Worm (Caenorhabditis elegans): ENCODE results near the gene ZK1128.7.
A peak's percentile ranks its signal among the peaks of the same experiment; 100 is the strongest.

ZK1128.7 gene

ce11 chrIII:10146701-10147100, 9.9 kb downstream of the ZK1128.7 start, which contains the start of gene K08E5.1:
TSS of gene K08E5.1 (minus strand) at chrIII:10146801.
- no peak for TF ChIP-seq nhr-6 (tag; optimal IDR thresholded peaks at IDR 0.05)
- TF ChIP-seq zfp-3 (GFP tag; conservative IDR thresholded peaks at IDR 0.05): no peak
- TF ChIP-seq hmg-1.1 (GFP tag; IDR thresholded peaks at IDR 0.05): no peak
- no peak for TF ChIP-seq nhr-102 (tag; optimal IDR thresholded peaks at IDR 0.05)
- TF ChIP-seq T20F7.1 (GFP tag; optimal IDR thresholded peaks at IDR 0.05): no peak
- TF ChIP-seq madf-9 (GFP tag; conservative IDR thresholded peaks at IDR 0.05): no peak
- no peak for TF ChIP-seq fkh-10 (GFP tag; optimal IDR thresholded peaks at IDR 0.05)
- no peak for TF ChIP-seq Y105C5A.15 (GFP tag; IDR thresholded peaks at IDR 0.05)
- TF ChIP-seq lsy-2 (tag; optimal IDR thresholded peaks at IDR 0.05): no peak
- TF ChIP-seq ceh-44 (GFP tag; IDR thresholded peaks at IDR 0.05): no peak
- TF ChIP-seq rbr-2 (tag; optimal IDR thresholded peaks at IDR 0.05): no peak
- no peak for TF ChIP-seq ces-1 (GFP tag; optimal IDR thresholded peaks at IDR 0.05)
- TF ChIP-seq spr-1 (tag; optimal IDR thresholded peaks at IDR 0.05): no peak
- no peak for TF ChIP-seq jun-1 (tag; optimal IDR thresholded peaks at IDR 0.05)
- no peak for TF ChIP-seq mep-1 (tag; optimal IDR thresholded peaks at IDR 0.05)
- no peak for TF ChIP-seq R02D3.7 (tag; optimal IDR thresholded peaks at IDR 0.05)
- no peak for TF ChIP-seq daf-12 (tag; optimal IDR thresholded peaks at IDR 0.05)

- TF ChIP-seq aha-1 (tag) (peak; percentile 94), sdz-12 (GFP tag; optimal IDR thresholded peaks at IDR 0.05) (no peak)
These were observed 13.1 kb downstream of the ZK1128.7 start for ce11 chrIII:10149910-10150309.

ce11 chrIII:10150710-10151109, 13.9 kb downstream of the ZK1128.7 start:
- TF ChIP-seq hlh-30 (tag; optimal IDR thresholded peaks at IDR 0.05; ENCODE audit: insufficient read depth) (peak; percentile 36), ceh-20 (GFP tag; IDR thresholded peaks at IDR 0.05) (0 out of 2 replicates have a peak, but pooled peaks have one; percentile 26), mxl-3 (GFP tag; optimal IDR thresholded peaks at IDR 0.05) (peak; percentile 31), fos-1 (tag; optimal IDR thresholded peaks at IDR 0.05) (no peak), aly-2 (tag; optimal IDR thresholded peaks at IDR 0.05) (no peak), ceh-28 (tag; optimal IDR thresholded peaks at IDR 0.05) (no peak), aha-1 (tag) (peak; percentile 98), lin-39 (tag; optimal IDR thresholded peaks at IDR 0.05) (no peak), nhr-48 (tag; optimal IDR thresholded peaks at IDR 0.05) (peak; percentile 75), set-16 (GFP tag; IDR thresholded peaks at IDR 0.05) (no peak), lsy-2 (tag; optimal IDR thresholded peaks at IDR 0.05) (peak in 1 of 2 experiments; percentile 21)

ce11 chrIII:10151719-10152118, 14.9 kb downstream of the ZK1128.7 start:
- TF ChIP-seq fkh-10 (GFP tag; optimal IDR thresholded peaks at IDR 0.05): peak; percentile 52
- TF ChIP-seq egl-43 (GFP tag; IDR thresholded peaks at IDR 0.05): peak; percentile 57; the same call in 1 of the 2 replicates
- TF ChIP-seq Y105C5A.15 (GFP tag; IDR thresholded peaks at IDR 0.05): no peak
- TF ChIP-seq nhr-25 (tag; optimal IDR thresholded peaks at IDR 0.05; ENCODE audit: borderline replicate concordance, insufficient read depth): no peak
- peak in 1 of 2 experiments; percentile 7 for TF ChIP-seq mdl-1 (tag; optimal IDR thresholded peaks at IDR 0.05)
- peak; percentile 55 for TF ChIP-seq set-16 (GFP tag; IDR thresholded peaks at IDR 0.05)
- peak; percentile 32 for TF ChIP-seq hlh-11 (tag; optimal IDR thresholded peaks at IDR 0.05)
- peak; percentile 42 for TF ChIP-seq mep-1 (tag; optimal IDR thresholded peaks at IDR 0.05)
- peak; percentile 11 for TF ChIP-seq aha-1 (tag)
- peak; percentile 86 for TF ChIP-seq ctbp-1 (GFP tag; IDR thresholded peaks at IDR 0.05)
- TF ChIP-seq ama-1 (optimal IDR thresholded peaks at IDR 0.05): peak; percentile 30
- no peak for TF ChIP-seq Y48G9A.11 (GFP tag; IDR thresholded peaks at IDR 0.05)
- TF ChIP-seq hmg-1.1 (GFP tag; IDR thresholded peaks at IDR 0.05): peak; percentile 50; the same call in 1 of the 2 replicates
- peak in 1 of 2 experiments; percentile 7 for TF ChIP-seq hif-1 (tag; optimal IDR thresholded peaks at IDR 0.05)
- TF ChIP-seq hlh-30 (tag; optimal IDR thresholded peaks at IDR 0.05; ENCODE audit: insufficient read depth): peak; percentile 22
- peak; percentile 8 to 64 for TF ChIP-seq lsy-2 (tag; optimal IDR thresholded peaks at IDR 0.05)
- TF ChIP-seq zfp-3 (GFP tag; conservative IDR thresholded peaks at IDR 0.05): no peak
